Fruit fly (Drosophila melanogaster): ENCODE measurements around the gene CG33263.

dm6 chr3L:13387608-13388007 lies 36.4 kb downstream of the CG33263 start, which contains the start of gene CG10171:
- no peak for TF ChIP-seq sna (GFP tag; IDR thresholded peaks at IDR 0.05; ENCODE audit: partially characterized antibody)
- no peak for TF ChIP-seq exex (tag; optimal IDR thresholded peaks at IDR 0.05)
- no peak for TF ChIP-seq CG7987 (GFP tag; optimal IDR thresholded peaks at IDR 0.05)
- TF ChIP-seq dpn (GFP tag; optimal IDR thresholded peaks at IDR 0.05), result no peak
- TF ChIP-seq sens-2 (GFP tag; IDR thresholded peaks at IDR 0.05), result no peak
- TF ChIP-seq CG11398 (GFP tag; optimal IDR thresholded peaks at IDR 0.05), result no peak
- TF ChIP-seq CG11723 (GFP tag; optimal IDR thresholded peaks at IDR 0.05), result no peak
- TF ChIP-seq Ptx1 (GFP tag; IDR thresholded peaks at IDR 0.05), result no peak
- TF ChIP-seq psq (GFP tag; optimal IDR thresholded peaks at IDR 0.05), result no peak
- TF ChIP-seq pan (optimal IDR thresholded peaks at IDR 0.05), result no peak
- TF ChIP-seq pan (GFP tag; optimal IDR thresholded peaks at IDR 0.05 in 1 of 2, IDR thresholded peaks at IDR 0.05 in 1 of 2), result no peak
